Fruit fly (Drosophila melanogaster) whole organism, prepupa: Measurements from ENCODE around the gene CG9106.
A peak's percentile ranks its signal among the peaks of the same experiment; 100 is the strongest.

Source experiments
- CG1621 ChIP-seq: fragments of 200-800 bp; sonication (Bioruptor generic); optimal IDR thresholded peaks from 3 replicates; lab custom pipeline; 2018; ENCODE audit warnings: missing biosample characterization, mild to moderate bottlenecking, missing genetic modification characterization
- Met ChIP-seq: fragments of 200-800 bp; sonication (Bioruptor generic); optimal IDR thresholded peaks from 3 replicates; lab custom pipeline; 2016; ENCODE audit warnings: missing biosample characterization, missing genetic modification characterization
- esn ChIP-seq: fragments of 200-800 bp; sonication (Bioruptor generic); optimal IDR thresholded peaks from 2 replicates; lab custom pipeline; 2016; ENCODE audit warnings: missing biosample characterization, mild to moderate bottlenecking, missing genetic modification characterization, moderate library complexity
- lz ChIP-seq: fragments of 200-800 bp; sonication (Bioruptor generic); optimal IDR thresholded peaks from 3 replicates; lab custom pipeline; 2016; ENCODE audit warnings: missing biosample characterization, missing genetic modification characterization

DNA sequence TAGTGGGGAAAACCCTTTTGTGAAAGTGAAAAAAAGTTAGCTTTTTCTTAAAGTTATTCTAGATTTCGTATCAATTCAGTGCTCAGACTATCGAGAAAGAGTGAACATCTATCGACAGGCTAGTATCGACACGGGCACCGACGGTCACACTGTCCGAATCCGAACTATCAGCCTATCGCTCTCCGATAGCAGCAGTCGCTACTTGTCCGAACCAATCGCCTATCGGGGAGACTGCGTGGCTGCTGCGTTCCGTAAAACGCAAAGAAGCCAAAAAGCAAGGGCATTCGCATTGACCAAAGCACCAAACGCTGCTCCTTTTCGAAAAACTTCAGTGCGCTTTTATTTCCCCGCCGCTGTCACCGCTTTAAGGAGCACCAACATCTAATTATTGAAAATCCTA is 47.1 kb upstream of the CG9106 start, which contains the start of gene Top1:
- TF ChIP-seq CG1621 (peak; percentile 23), esn (no peak), Met (GFP tag; lab: Kevin White, UChicago) (no peak), lz (GFP tag; lab: Kevin White, UChicago) (no peak)
